Worm (Caenorhabditis elegans) whole organism, L4 larva: Measurements from ENCODE around the gene paic-1.
A peak's percentile ranks its signal among the peaks of the same experiment; 100 is the strongest.

Source experiments
- D1046.2 ChIP-seq: fragments of 200-800 bp; sonication (Bioruptor generic); IDR thresholded peaks from 2 replicates; pipeline ENCODE4 v1.3.6; 2022; ENCODE audit warnings: missing genetic modification characterization, missing compliant biosample characterization
- F26F4.8 ChIP-seq: fragments of 200-800 bp; sonication (Bioruptor generic); conservative IDR thresholded peaks from 2 replicates; pipeline ENCODE4 v1.3.6; 2022; ENCODE audit warnings: missing genetic modification characterization, missing compliant biosample characterization
- aha-1 ChIP-seq: fragments of 150-350 bp; peaks from one replicate; lab custom pipeline; 2014; ENCODE audit warnings: missing biosample characterization, missing genetic modification characterization
- ama-1 ChIP-seq: fragments of 150-350 bp; optimal IDR thresholded peaks from 2 replicates; lab custom pipeline; 2014; ENCODE audit warnings: inconsistent platforms, mixed read lengths
- arid-1 ChIP-seq: fragments of 200-800 bp; sonication (Bioruptor generic); conservative IDR thresholded peaks from 2 replicates; pipeline ENCODE4 v1.3.6; 2022; ENCODE audit warnings: missing genetic modification reagents, missing genetic modification characterization, missing compliant biosample characterization
- ctbp-1 ChIP-seq: fragments of 200-800 bp; sonication (Bioruptor generic); IDR thresholded peaks from 2 replicates; pipeline ENCODE4 v1.3.6; 2022; ENCODE audit warnings: missing genetic modification reagents, missing genetic modification characterization, missing compliant biosample characterization
- daf-16 ChIP-seq, 3 experiments: sonication (generic microtip); optimal IDR thresholded peaks; 2 replicates each; lab custom pipeline; 2016 to 2017; ENCODE audit warnings: missing genetic modification characterization in 3 of 3, missing genetic modification reagents in 3 of 3, mild to moderate bottlenecking in 2 of 3, missing compliant biosample characterization in 2 of 3, missing biosample characterization in 1 of 3, moderate library complexity in 1 of 3
- dmd-8 ChIP-seq: fragments of 200-800 bp; sonication (Bioruptor generic); IDR thresholded peaks from 2 replicates; pipeline ENCODE4 v1.3.6; 2022; ENCODE audit warnings: missing genetic modification characterization, missing compliant biosample characterization
- dmd-9 ChIP-seq: fragments of 200-800 bp; sonication (Bioruptor generic); IDR thresholded peaks from 2 replicates; pipeline ENCODE4 v1.3.6; 2022; ENCODE audit warnings: missing genetic modification reagents, missing genetic modification characterization, missing compliant biosample characterization
- dve-1 ChIP-seq: sonication (generic microtip); optimal IDR thresholded peaks from 2 replicates; lab custom pipeline; 2017; ENCODE audit warnings: antibody characterized with exemption, mild to moderate bottlenecking, missing genetic modification characterization, missing compliant biosample characterization; ENCODE audit not compliant: insufficient read depth
- egl-27 ChIP-seq: sonication (generic microtip); optimal IDR thresholded peaks from 3 replicates; lab custom pipeline; 2017; ENCODE audit warnings: missing biosample characterization, missing genetic modification reagents, missing genetic modification characterization
- egl-43 ChIP-seq: fragments of 200-800 bp; sonication (Bioruptor generic); IDR thresholded peaks from 2 replicates; pipeline ENCODE4 v1.3.6; 2022; ENCODE audit warnings: missing genetic modification reagents, missing genetic modification characterization, missing compliant biosample characterization
- hif-1 ChIP-seq, 2 experiments: sonication (generic microtip); optimal IDR thresholded peaks; 2 replicates each; lab custom pipeline; 2016 to 2017; ENCODE audit warnings: missing compliant biosample characterization in 2 of 2, missing genetic modification characterization in 2 of 2, missing genetic modification reagents in 2 of 2, missing genotype in 2 of 2, mild to moderate bottlenecking in 1 of 2
- hlh-30 ChIP-seq: sonication (generic microtip); optimal IDR thresholded peaks from 2 replicates; lab custom pipeline; 2017; ENCODE audit warnings: antibody characterized with exemption, mild to moderate bottlenecking, missing genetic modification characterization, missing compliant biosample characterization; ENCODE audit not compliant: insufficient read depth
- jun-1 ChIP-seq: fragments of 150-350 bp; optimal IDR thresholded peaks from 2 replicates; lab custom pipeline; 2014; ENCODE audit warnings: missing biosample characterization, missing genetic modification reagents, missing genetic modification characterization
- lin-38 ChIP-seq: fragments of 200-800 bp; sonication (Bioruptor generic); IDR thresholded peaks from 2 replicates; pipeline ENCODE4 v1.3.6; 2022; ENCODE audit warnings: missing genetic modification reagents, missing genetic modification characterization, missing compliant biosample characterization
- madf-9 ChIP-seq: fragments of 200-800 bp; sonication (Bioruptor generic); conservative IDR thresholded peaks from 2 replicates; pipeline ENCODE4 v1.3.6; 2022; ENCODE audit warnings: missing genetic modification reagents, missing genetic modification characterization, missing compliant biosample characterization
- nhr-42 ChIP-seq: fragments of 200-800 bp; sonication (Bioruptor generic); IDR thresholded peaks from 2 replicates; pipeline ENCODE4 v1.3.6; 2022; ENCODE audit warnings: missing genetic modification characterization, missing compliant biosample characterization
- nhr-48 ChIP-seq: sonication (generic microtip); optimal IDR thresholded peaks from 2 replicates; lab custom pipeline; 2016; ENCODE audit warnings: mild to moderate bottlenecking, missing genetic modification characterization, missing compliant biosample characterization
- nhr-6 ChIP-seq: fragments of 150-350 bp; optimal IDR thresholded peaks from 2 replicates; lab custom pipeline; 2014; ENCODE audit warnings: missing biosample characterization, missing genetic modification characterization
- pha-4 ChIP-seq, 2 experiments: fragments of 150-350 bp in 1 of 2; fragments of 200-800 bp in 1 of 2; sonication (Bioruptor generic) in 1 of 2; IDR thresholded peaks in 1 of 2; optimal IDR thresholded peaks in 1 of 2; 2 replicates each; pipeline versions ENCODE4 v1.3.6 to Lab custom; 2014 to 2022; ENCODE audit warnings: missing genetic modification characterization in 2 of 2, missing genetic modification reagents in 2 of 2, missing biosample characterization in 1 of 2, missing compliant biosample characterization in 1 of 2
- php-3 ChIP-seq: fragments of 200-800 bp; sonication (Bioruptor generic); IDR thresholded peaks from 2 replicates; pipeline ENCODE4 v1.3.6; 2022; ENCODE audit warnings: missing genetic modification reagents, missing genetic modification characterization, missing compliant biosample characterization
- rbr-2 ChIP-seq: sonication (generic microtip); optimal IDR thresholded peaks from 2 replicates; lab custom pipeline; 2016; ENCODE audit warnings: missing genotype, missing genetic modification characterization, missing compliant biosample characterization
- set-16 ChIP-seq: fragments of 200-800 bp; sonication (Bioruptor generic); IDR thresholded peaks from 2 replicates; pipeline ENCODE4 v1.3.6; 2022; ENCODE audit warnings: missing genetic modification reagents, missing genetic modification characterization, missing compliant biosample characterization
- snpc-1.2 ChIP-seq: fragments of 200-800 bp; sonication (Bioruptor generic); IDR thresholded peaks from 2 replicates; pipeline ENCODE4 v1.3.6; 2022; ENCODE audit warnings: missing genetic modification reagents, missing genetic modification characterization, missing compliant biosample characterization
- tra-1 ChIP-seq: fragments of 200-800 bp; sonication (Bioruptor generic); IDR thresholded peaks from 2 replicates; pipeline ENCODE4 v1.3.6; 2022; ENCODE audit warnings: missing genetic modification reagents, missing genetic modification characterization, missing compliant biosample characterization
- unc-130 ChIP-seq: sonication (generic microtip); optimal IDR thresholded peaks from 2 replicates; lab custom pipeline; 2016; ENCODE audit warnings: missing genetic modification reagents, missing genetic modification characterization, missing compliant biosample characterization
- unc-62 ChIP-seq, 3 experiments: fragments of 150-350 bp in 1 of 3; sonication (generic microtip); optimal IDR thresholded peaks in 2 of 3; peaks in 1 of 3; 1 replicate in 1 of 3; 2 replicates in 2 of 3; lab custom pipeline; 2014 to 2017; ENCODE audit warnings: missing biosample characterization in 3 of 3, missing genetic modification characterization in 3 of 3, missing genetic modification reagents in 3 of 3, missing genotype in 1 of 3
- zfp-2 ChIP-seq: sonication (generic microtip); optimal IDR thresholded peaks from 2 replicates; lab custom pipeline; 2016; ENCODE audit warnings: mild to moderate bottlenecking, missing genetic modification characterization, missing compliant biosample characterization
- zip-11 ChIP-seq: fragments of 200-800 bp; sonication (Bioruptor generic); IDR thresholded peaks from 2 replicates; pipeline ENCODE4 v1.3.6; 2022; ENCODE audit warnings: missing genetic modification characterization, missing compliant biosample characterization
- ztf-11 ChIP-seq: fragments of 150-350 bp; optimal IDR thresholded peaks from 2 replicates; lab custom pipeline; 2014; ENCODE audit warnings: missing biosample characterization, missing genetic modification characterization

The paic-1 gene

ce11 chrII:4376295-4377172, 4.2 kb upstream of the paic-1 start, which contains the start of gene ntl-2 (continued):
- TF ChIP-seq egl-43 (GFP tag; lab: Robert Waterston, UW), result peak; percentile 87
- peak in 1 of 2 experiments; percentile 96 for TF ChIP-seq unc-62 (GFP tag; optimal IDR thresholded peaks at IDR 0.05 in 1 of 2; lab: Kevin White, UChicago)
- TF ChIP-seq unc-62 (tag; optimal IDR thresholded peaks at IDR 0.05; lab: Kevin White, UChicago), result no peak
- no peak for TF ChIP-seq egl-27 (tag; lab: Kevin White, UChicago)
- TF ChIP-seq ztf-11, result no peak
- no peak for TF ChIP-seq dmd-8 (GFP tag; lab: Robert Waterston, UW)
- TF ChIP-seq dve-1, result peak; percentile 97
- peak; percentile 57; the same call in 1 of the 2 replicates for TF ChIP-seq php-3 (GFP tag; lab: Robert Waterston, UW)
- TF ChIP-seq jun-1 (tag; lab: Kevin White, UChicago), result peak; percentile 89
- peak; percentile 10 for TF ChIP-seq ama-1 (lab: Kevin White, UChicago)
- peak; percentile 94 for TF ChIP-seq rbr-2 (tag; lab: Kevin White, UChicago)
- TF ChIP-seq ctbp-1 (GFP tag; lab: Robert Waterston, UW), result peak; percentile 93

DNA sequence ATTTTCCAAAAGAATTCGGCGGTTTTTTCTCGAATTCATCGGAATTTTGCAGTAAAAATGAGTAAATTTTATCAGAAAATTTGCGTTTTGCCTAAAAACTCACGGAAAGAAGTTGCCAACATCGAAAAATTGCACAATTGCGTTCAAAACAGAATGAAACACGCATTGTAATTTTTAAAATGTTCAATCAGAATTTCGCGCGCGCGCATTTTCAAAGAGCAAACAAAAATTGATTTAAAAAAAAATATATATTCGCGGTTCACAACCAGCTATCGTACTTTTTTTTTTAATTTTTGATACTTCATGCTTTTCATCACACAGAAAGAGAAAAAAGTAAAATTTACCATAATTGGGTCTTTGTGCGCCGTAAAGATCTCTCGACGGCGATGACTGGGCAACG, 2.6 kb upstream of the paic-1 start:
- TF ChIP-seq zip-11 (GFP tag; lab: Robert Waterston, UW), result no peak
- TF ChIP-seq rbr-2 (tag; lab: Kevin White, UChicago), result no peak
- TF ChIP-seq lin-38, result no peak
- TF ChIP-seq zfp-2 (tag; lab: Kevin White, UChicago), result no peak
- TF ChIP-seq D1046.2 (GFP tag; lab: Robert Waterston, UW), result 0 out of 2 replicates have a peak, but pooled peaks have one; percentile 29
- no peak for TF ChIP-seq php-3 (GFP tag; lab: Robert Waterston, UW)

- TF ChIP-seq D1046.2 (GFP tag; lab: Robert Waterston, UW) (0 out of 2 replicates have a peak, but pooled peaks have one; percentile 54), aha-1 (tag; lab: Kevin White, UChicago) (peak; percentile 70), hlh-30 (tag; lab: Kevin White, UChicago) (no peak), hif-1 (tag; optimal IDR thresholded peaks at IDR 0.05; lab: Kevin White, UChicago) (no peak), tra-1 (GFP tag; lab: Robert Waterston, UW) (no peak), nhr-48 (no peak), F26F4.8 (0 out of 2 replicates have a peak, but pooled peaks have one; percentile 23), nhr-6 (tag; lab: Kevin White, UChicago) (no peak), ctbp-1 (GFP tag; lab: Robert Waterston, UW) (no peak), arid-1 (GFP tag; lab: Robert Waterston, UW) (no peak), dmd-9 (GFP tag; lab: Robert Waterston, UW) (0 out of 2 replicates have a peak, but pooled peaks have one; percentile 61), set-16 (peak; percentile 81)
These were observed 607 bp upstream of the paic-1 start for ce11 chrII:4372867-4373397.

- TF ChIP-seq daf-16 (GFP tag; optimal IDR thresholded peaks at IDR 0.05; lab: Kevin White, UChicago) (no peak), daf-16 (tag; optimal IDR thresholded peaks at IDR 0.05; lab: Kevin White, UChicago) (peak; percentile 56), madf-9 (GFP tag; lab: Robert Waterston, UW) (no peak)
These were observed 1.5 kb downstream of the paic-1 start for ce11 chrII:4370842-4371241.

DNA sequence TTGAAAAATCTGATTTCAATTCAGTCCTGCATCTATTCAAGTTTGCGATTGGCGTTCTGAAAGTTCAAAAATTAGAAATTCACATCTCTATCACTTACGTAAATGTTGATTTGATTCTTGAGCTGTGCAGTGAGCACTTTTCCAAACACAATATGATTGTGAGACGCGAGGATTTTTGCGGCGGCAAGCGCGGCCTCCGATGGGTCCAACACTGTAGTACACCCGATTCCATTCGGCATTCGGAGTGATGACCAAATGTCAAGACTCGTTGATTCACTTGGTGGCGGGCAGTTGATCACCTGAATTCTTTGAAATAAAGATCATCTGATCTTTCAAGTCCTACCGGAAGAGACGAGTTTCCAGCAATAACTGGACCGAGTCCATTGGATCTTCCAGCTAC, 2.6 kb downstream of the paic-1 start:
- no peak for TF ChIP-seq nhr-42 (GFP tag; lab: Robert Waterston, UW)
- no peak for TF ChIP-seq unc-130 (GFP tag; lab: Kevin White, UChicago)
- no peak for TF ChIP-seq unc-62 (GFP tag; optimal IDR thresholded peaks at IDR 0.05 in 1 of 2; lab: Kevin White, UChicago)
- no peak for TF ChIP-seq unc-62 (tag; optimal IDR thresholded peaks at IDR 0.05; lab: Kevin White, UChicago)
- TF ChIP-seq aha-1 (tag; lab: Kevin White, UChicago), result peak; percentile 96
- no peak for TF ChIP-seq nhr-6 (tag; lab: Kevin White, UChicago)
- TF ChIP-seq set-16, result no peak
- no peak for TF ChIP-seq pha-4 (GFP tag; IDR thresholded peaks at IDR 0.05; lab: Robert Waterston, UW)
- TF ChIP-seq pha-4 (tag; optimal IDR thresholded peaks at IDR 0.05; lab: Kevin White, UChicago), result no peak
- no peak for TF ChIP-seq snpc-1.2 (GFP tag; lab: Robert Waterston, UW)
